Worm (Caenorhabditis elegans) whole organism, L3 larva: ENCODE measurements around the gene F38B6.4.

Source experiments
- R02D3.7 ChIP-seq: fragments of 150-350 bp; optimal IDR thresholded peaks from 2 replicates; lab custom pipeline; 2014; ENCODE audit warnings: missing biosample characterization, missing genetic modification characterization
- ZK546.5 ChIP-seq: sonication (generic microtip); optimal IDR thresholded peaks from 2 replicates; lab custom pipeline; 2017; ENCODE audit warnings: missing biosample characterization, missing genetic modification characterization
- aly-2 ChIP-seq: fragments of 150-350 bp; optimal IDR thresholded peaks from 2 replicates; lab custom pipeline; 2014; ENCODE audit warnings: missing biosample characterization, missing genetic modification characterization
- ama-1 ChIP-seq: fragments of 150-350 bp; optimal IDR thresholded peaks from 2 replicates; lab custom pipeline; 2018
- ceh-16 ChIP-seq: sonication (generic microtip); optimal IDR thresholded peaks from 2 replicates; lab custom pipeline; 2017; ENCODE audit warnings: missing biosample characterization, missing genetic modification characterization
- ceh-28 ChIP-seq: fragments of 150-350 bp; optimal IDR thresholded peaks from 2 replicates; lab custom pipeline; 2014; ENCODE audit warnings: missing biosample characterization, missing genetic modification reagents, missing genetic modification characterization
- ceh-82 ChIP-seq: fragments of 150-350 bp; optimal IDR thresholded peaks from 2 replicates; lab custom pipeline; 2014; ENCODE audit warnings: missing biosample characterization, missing genetic modification characterization
- ceh-9 ChIP-seq: sonication (generic microtip); optimal IDR thresholded peaks from 2 replicates; lab custom pipeline; 2018; ENCODE audit warnings: missing biosample characterization, missing genetic modification characterization
- daf-12 ChIP-seq: fragments of 150-350 bp; optimal IDR thresholded peaks from 2 replicates; lab custom pipeline; 2014; ENCODE audit warnings: missing biosample characterization, missing genetic modification reagents, missing genetic modification characterization
- egl-27 ChIP-seq: sonication (generic microtip); optimal IDR thresholded peaks from 4 replicates; lab custom pipeline; 2017; ENCODE audit warnings: missing biosample characterization, missing genetic modification reagents, missing genetic modification characterization
- egl-5 ChIP-seq: fragments of 150-350 bp; optimal IDR thresholded peaks from 2 replicates; lab custom pipeline; 2017; ENCODE audit warnings: missing biosample characterization, missing genetic modification reagents, missing genetic modification characterization, inconsistent platforms
- elt-1 ChIP-seq: fragments of 150-350 bp; optimal IDR thresholded peaks from 2 replicates; lab custom pipeline; 2014; ENCODE audit warnings: missing biosample characterization, missing genetic modification characterization
- elt-2 ChIP-seq: sonication (generic microtip); optimal IDR thresholded peaks from 2 replicates; lab custom pipeline; 2016; ENCODE audit warnings: missing genetic modification reagents, mild to moderate bottlenecking, missing genetic modification characterization, missing compliant biosample characterization
- elt-3 ChIP-seq, 3 experiments: fragments of 150-350 bp in 1 of 3; sonication (generic microtip) in 2 of 3; optimal IDR thresholded peaks; 2 replicates in 2 of 3; 4 replicates in 1 of 3; lab custom pipeline; 2014 to 2017; ENCODE audit warnings: missing biosample characterization in 3 of 3, missing genetic modification characterization in 3 of 3
- eor-1 ChIP-seq, 2 experiments: fragments of 150-350 bp; optimal IDR thresholded peaks; 2 replicates each; lab custom pipeline; 2014 to 2018; ENCODE audit warnings: missing biosample characterization in 2 of 2, missing genetic modification characterization in 2 of 2
- fkh-10 ChIP-seq: sonication (generic microtip); optimal IDR thresholded peaks from 2 replicates; lab custom pipeline; 2017; ENCODE audit warnings: missing biosample characterization, missing genetic modification reagents, missing genetic modification characterization
- fkh-2 ChIP-seq: fragments of 150-350 bp; optimal IDR thresholded peaks from 2 replicates; lab custom pipeline; 2014; ENCODE audit warnings: missing biosample characterization, missing genetic modification reagents, missing genetic modification characterization
- fos-1 ChIP-seq: fragments of 150-350 bp; optimal IDR thresholded peaks from 2 replicates; lab custom pipeline; 2014; ENCODE audit warnings: missing biosample characterization, missing genetic modification characterization
- hmg-11 ChIP-seq: sonication (generic microtip); optimal IDR thresholded peaks from 2 replicates; lab custom pipeline; 2016; ENCODE audit warnings: missing genetic modification characterization, missing compliant biosample characterization
- jun-1 ChIP-seq: fragments of 150-350 bp; optimal IDR thresholded peaks from 2 replicates; lab custom pipeline; 2014; ENCODE audit warnings: missing biosample characterization, missing genetic modification reagents, missing genetic modification characterization
- lin-15B ChIP-seq: fragments of 150-350 bp; optimal IDR thresholded peaks from 2 replicates; lab custom pipeline; 2014; ENCODE audit warnings: missing biosample characterization, missing genetic modification characterization
- lin-39 ChIP-seq: fragments of 150-350 bp; optimal IDR thresholded peaks from 2 replicates; lab custom pipeline; 2018; ENCODE audit warnings: missing biosample characterization, missing genetic modification reagents, missing genetic modification characterization
- lsy-12 ChIP-seq: sonication (generic microtip); optimal IDR thresholded peaks from 2 replicates; lab custom pipeline; 2016; ENCODE audit warnings: mild to moderate bottlenecking, missing genetic modification characterization, missing compliant biosample characterization
- mdl-1 ChIP-seq: fragments of 150-350 bp; optimal IDR thresholded peaks from 2 replicates; lab custom pipeline; 2014; ENCODE audit warnings: missing biosample characterization, missing genetic modification characterization
- mml-1 ChIP-seq: fragments of 150-350 bp; sonication (generic microtip); optimal IDR thresholded peaks from 3 replicates; lab custom pipeline; 2014; ENCODE audit warnings: missing biosample characterization, missing genetic modification characterization
- nfya-1 ChIP-seq: sonication (generic microtip); optimal IDR thresholded peaks from 2 replicates; lab custom pipeline; 2017; ENCODE audit warnings: missing genetic modification characterization, mild to moderate bottlenecking, missing compliant biosample characterization, antibody characterized with exemption, moderate library complexity; ENCODE audit not compliant: insufficient read depth
- nhr-11 ChIP-seq: fragments of 150-350 bp; optimal IDR thresholded peaks from 2 replicates; lab custom pipeline; 2014; ENCODE audit warnings: missing biosample characterization, missing genetic modification characterization
- nhr-12 ChIP-seq: fragments of 150-350 bp; optimal IDR thresholded peaks from 2 replicates; lab custom pipeline; 2014; ENCODE audit warnings: missing biosample characterization, missing genetic modification characterization
- nhr-23 ChIP-seq: fragments of 150-350 bp; optimal IDR thresholded peaks from 2 replicates; lab custom pipeline; 2014; ENCODE audit warnings: missing biosample characterization, missing genetic modification reagents, missing genetic modification characterization
- nhr-237 ChIP-seq: fragments of 150-350 bp; optimal IDR thresholded peaks from 2 replicates; lab custom pipeline; 2014; ENCODE audit warnings: missing biosample characterization, missing genetic modification characterization
- nhr-25 ChIP-seq: sonication (generic microtip); optimal IDR thresholded peaks from 2 replicates; lab custom pipeline; 2017; ENCODE audit warnings: missing biosample characterization, missing genetic modification characterization
- nhr-28 ChIP-seq: fragments of 150-350 bp; optimal IDR thresholded peaks from 2 replicates; lab custom pipeline; 2014; ENCODE audit warnings: missing biosample characterization, missing genetic modification characterization
- nhr-43 ChIP-seq: sonication (generic microtip); optimal IDR thresholded peaks from 2 replicates; lab custom pipeline; 2016; ENCODE audit warnings: mild to moderate bottlenecking, missing genetic modification characterization, missing compliant biosample characterization; ENCODE audit not compliant: poor library complexity, severe bottlenecking
- nhr-67 ChIP-seq: fragments of 150-350 bp; optimal IDR thresholded peaks from 2 replicates; lab custom pipeline; 2014; ENCODE audit warnings: missing biosample characterization, missing genetic modification characterization
- nhr-76 ChIP-seq: fragments of 150-350 bp; sonication (generic microtip); optimal IDR thresholded peaks from 5 replicates; lab custom pipeline; 2014; ENCODE audit warnings: missing biosample characterization, missing genetic modification characterization
- nhr-77 ChIP-seq: fragments of 150-350 bp; optimal IDR thresholded peaks from 2 replicates; lab custom pipeline; 2014; ENCODE audit warnings: missing biosample characterization, missing genetic modification characterization
- pha-4 ChIP-seq: fragments of 150-350 bp; optimal IDR thresholded peaks from 2 replicates; lab custom pipeline; 2014; ENCODE audit warnings: missing biosample characterization, missing genetic modification reagents, missing genetic modification characterization
- pqm-1 ChIP-seq: fragments of 150-350 bp; optimal IDR thresholded peaks from 2 replicates; lab custom pipeline; 2017; ENCODE audit warnings: missing biosample characterization, missing genetic modification characterization, inconsistent platforms
- sea-2 ChIP-seq: fragments of 150-350 bp; sonication (generic microtip); optimal IDR thresholded peaks from 4 replicates; lab custom pipeline; 2014; ENCODE audit warnings: missing biosample characterization, missing genetic modification reagents, missing genetic modification characterization
- skn-1 ChIP-seq: fragments of 150-350 bp; optimal IDR thresholded peaks from 2 replicates; lab custom pipeline; 2014; ENCODE audit warnings: missing biosample characterization, missing genetic modification characterization
- snpc-4 ChIP-seq: fragments of 150-350 bp; optimal IDR thresholded peaks from 2 replicates; lab custom pipeline; 2014; ENCODE audit warnings: missing biosample characterization, missing genetic modification characterization
- tbx-2 ChIP-seq: sonication (generic microtip); optimal IDR thresholded peaks from 2 replicates; lab custom pipeline; 2016; ENCODE audit warnings: mild to moderate bottlenecking, missing genetic modification characterization, missing compliant biosample characterization
- unc-39 ChIP-seq: sonication (generic microtip); optimal IDR thresholded peaks from 4 replicates; lab custom pipeline; 2017; ENCODE audit warnings: missing biosample characterization, missing genetic modification characterization
- unc-62 ChIP-seq: fragments of 150-350 bp; sonication (generic microtip); optimal IDR thresholded peaks from 4 replicates; lab custom pipeline; 2014; ENCODE audit warnings: missing biosample characterization, missing genetic modification reagents, missing genetic modification characterization
- zag-1 ChIP-seq: fragments of 150-350 bp; optimal IDR thresholded peaks from 2 replicates; lab custom pipeline; 2014; ENCODE audit warnings: missing biosample characterization, missing genetic modification characterization
- ztf-11 ChIP-seq: fragments of 150-350 bp; optimal IDR thresholded peaks from 2 replicates; lab custom pipeline; 2014; ENCODE audit warnings: missing biosample characterization, missing genetic modification characterization
- ztf-4 ChIP-seq: fragments of 150-350 bp; optimal IDR thresholded peaks from 2 replicates; lab custom pipeline; 2014; ENCODE audit warnings: missing biosample characterization, missing genetic modification characterization

The F38B6.4 gene

ce11 chrX:6637933-6638332 lies 36.7 kb upstream of the F38B6.4 start:
- TF ChIP-seq lin-39 (tag; lab: Kevin White, UChicago) (no peak), ceh-82 (tag; lab: Kevin White, UChicago) (no peak), nhr-43 (tag; lab: Kevin White, UChicago) (no peak), skn-1 (no peak), jun-1 (tag; lab: Kevin White, UChicago) (no peak), hmg-11 (tag; lab: Kevin White, UChicago) (no peak), egl-27 (tag; lab: Kevin White, UChicago) (no peak), nfya-1 (no peak), elt-3 (tag; optimal IDR thresholded peaks at IDR 0.05; lab: Kevin White, UChicago) (no peak), elt-1 (tag; lab: Kevin White, UChicago) (no peak), elt-2 (tag; lab: Kevin White, UChicago) (no peak), nhr-67 (tag; lab: Kevin White, UChicago) (no peak), eor-1 (tag; optimal IDR thresholded peaks at IDR 0.05; lab: Kevin White, UChicago) (no peak), ceh-28 (tag; lab: Kevin White, UChicago) (no peak), daf-12 (tag; lab: Kevin White, UChicago) (no peak)

DNA sequence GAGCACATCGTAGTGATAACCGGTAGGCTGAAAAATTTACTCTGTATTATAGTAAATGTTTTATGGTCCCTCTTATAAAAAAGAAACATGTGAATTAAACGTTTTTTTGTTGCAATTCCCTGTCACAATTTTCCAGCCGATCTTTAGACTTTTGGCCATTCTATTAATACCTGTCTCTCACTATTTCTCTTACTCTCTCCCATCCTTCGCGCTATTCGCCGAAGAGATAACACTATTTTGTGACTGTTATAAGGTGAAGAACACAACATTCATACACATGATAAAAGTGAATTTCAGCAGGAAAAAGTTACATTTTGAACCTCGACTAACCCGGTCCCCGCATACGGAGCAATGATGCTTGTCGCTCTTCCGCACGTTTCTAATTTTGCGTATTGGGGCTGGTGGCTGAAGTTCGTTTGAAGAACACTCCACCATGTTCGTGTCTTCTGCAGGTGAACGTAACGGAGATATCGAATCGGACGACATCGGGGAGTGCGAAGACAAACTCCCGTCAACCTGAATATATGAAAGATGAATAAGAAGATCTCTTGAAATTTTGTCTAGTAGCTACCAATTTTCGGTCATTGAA lies 35.6 kb upstream of the F38B6.4 start:
- TF ChIP-seq unc-62 (GFP tag; lab: Kevin White, UChicago), result no peak
- no peak for TF ChIP-seq egl-27 (tag; lab: Kevin White, UChicago)
- TF ChIP-seq elt-2 (tag; lab: Kevin White, UChicago), result peak; percentile 73
- peak; percentile 75 for TF ChIP-seq nhr-25
- no peak for TF ChIP-seq elt-1 (tag; lab: Kevin White, UChicago)
- TF ChIP-seq nhr-77, result no peak
- no peak for TF ChIP-seq ztf-11 (tag; lab: Kevin White, UChicago)
- TF ChIP-seq nhr-28, result no peak
- no peak for TF ChIP-seq lin-39 (tag; lab: Kevin White, UChicago)
- TF ChIP-seq nhr-23, result peak; percentile 67
- no peak for TF ChIP-seq egl-5 (tag; lab: Kevin White, UChicago)
- no peak for TF ChIP-seq fos-1
- TF ChIP-seq ceh-28 (tag; lab: Kevin White, UChicago), result peak; percentile 32
- no peak for TF ChIP-seq sea-2 (GFP tag; lab: Kevin White, UChicago)
- peak; percentile 70 for TF ChIP-seq pqm-1 (tag; lab: Kevin White, UChicago)
- no peak for TF ChIP-seq R02D3.7
- TF ChIP-seq nhr-237 (tag; lab: Kevin White, UChicago), result no peak
- no peak for TF ChIP-seq unc-39 (tag; lab: Kevin White, UChicago)
- TF ChIP-seq fkh-10 (GFP tag; lab: Kevin White, UChicago), result no peak
- TF ChIP-seq ztf-4 (tag; lab: Kevin White, UChicago), result no peak
- no peak for TF ChIP-seq snpc-4 (tag; lab: Kevin White, UChicago)
- no peak for TF ChIP-seq lin-15B
- TF ChIP-seq nhr-43 (tag; lab: Kevin White, UChicago), result peak; percentile 62
- no peak for TF ChIP-seq mdl-1 (tag; lab: Kevin White, UChicago)
- no peak for TF ChIP-seq nhr-12 (tag; lab: Kevin White, UChicago)
- no peak for TF ChIP-seq ceh-16
- TF ChIP-seq ceh-82 (tag; lab: Kevin White, UChicago), result no peak
- peak; percentile 16 for TF ChIP-seq nfya-1
- TF ChIP-seq skn-1, result no peak
- TF ChIP-seq elt-3 (tag; optimal IDR thresholded peaks at IDR 0.05; lab: Kevin White, UChicago), result no peak
- no peak for TF ChIP-seq zag-1
- TF ChIP-seq nhr-76 (tag; lab: Kevin White, UChicago), result no peak
- TF ChIP-seq mml-1 (tag; lab: Kevin White, UChicago), result no peak
- TF ChIP-seq nhr-67 (tag; lab: Kevin White, UChicago), result no peak
- no peak for TF ChIP-seq fkh-2 (tag; lab: Kevin White, UChicago)
- no peak for TF ChIP-seq lsy-12 (tag; lab: Kevin White, UChicago)
- TF ChIP-seq hmg-11 (tag; lab: Kevin White, UChicago), result no peak
- no peak for TF ChIP-seq eor-1 (tag; optimal IDR thresholded peaks at IDR 0.05; lab: Kevin White, UChicago)
- no peak for TF ChIP-seq nhr-11 (tag; lab: Kevin White, UChicago)
- no peak for TF ChIP-seq ceh-9 (tag; lab: Kevin White, UChicago)
- no peak for TF ChIP-seq daf-12 (tag; lab: Kevin White, UChicago)
- TF ChIP-seq pha-4 (tag; lab: Kevin White, UChicago), result no peak
- TF ChIP-seq jun-1 (tag; lab: Kevin White, UChicago), result peak; percentile 40
- TF ChIP-seq tbx-2 (tag; lab: Kevin White, UChicago), result no peak
- no peak for TF ChIP-seq aly-2 (tag; lab: Kevin White, UChicago)
- no peak for TF ChIP-seq ama-1 (lab: Kevin White, UChicago)
- no peak for TF ChIP-seq ZK546.5 (tag; lab: Kevin White, UChicago)
